Worm (Caenorhabditis elegans): ENCODE measurements around the gene atat-2.

Gene atat-2

DNA sequence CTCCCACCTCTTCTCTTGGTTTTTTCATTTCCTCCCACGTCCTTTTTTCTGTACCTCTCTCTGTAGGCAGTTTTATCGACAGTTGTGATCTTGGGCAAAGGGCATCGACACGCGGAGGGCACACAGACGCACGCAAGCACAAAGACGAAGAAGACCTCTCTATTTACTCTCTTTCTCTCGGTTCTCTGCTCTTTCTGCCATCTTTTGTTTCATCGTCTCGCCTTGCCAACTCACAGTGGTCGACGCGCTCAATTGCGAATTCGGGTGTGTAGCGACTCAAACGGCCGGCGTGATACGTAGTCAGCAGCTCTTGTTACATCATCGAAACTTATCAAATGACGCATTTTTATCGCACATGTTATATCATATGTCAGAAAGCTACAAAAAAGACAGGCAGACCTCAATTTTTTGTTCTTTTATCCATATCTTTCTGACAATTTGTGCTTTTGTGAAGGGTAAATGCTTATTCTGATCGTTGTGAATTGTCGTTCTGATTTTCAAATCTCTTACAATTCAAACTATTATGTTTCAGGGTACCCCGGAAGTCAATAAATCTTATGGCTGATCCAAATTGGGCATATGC lies 7.7 kb upstream of the atat-2 start, which contains the start of gene puf-9 (continued):
- peak; percentile 94 for TF ChIP-seq ceh-82 (tag; optimal IDR thresholded peaks at IDR 0.05)
- peak; percentile 90 for TF ChIP-seq R02D3.7 (tag; optimal IDR thresholded peaks at IDR 0.05)
- peak; percentile 97 for TF ChIP-seq skn-1 (tag; optimal IDR thresholded peaks at IDR 0.05)
- TF ChIP-seq nhr-237 (tag; optimal IDR thresholded peaks at IDR 0.05): no peak
- peak; percentile 95 for TF ChIP-seq egl-27 (tag; optimal IDR thresholded peaks at IDR 0.05)
- peak in 1 of 2 experiments; percentile 36 for TF ChIP-seq eor-1 (tag; optimal IDR thresholded peaks at IDR 0.05)
- TF ChIP-seq zag-1 (tag; optimal IDR thresholded peaks at IDR 0.05): peak; percentile 74
- peak; percentile 90 for TF ChIP-seq elt-1 (tag; optimal IDR thresholded peaks at IDR 0.05)
- peak; percentile 32 for TF ChIP-seq nhr-67 (tag; optimal IDR thresholded peaks at IDR 0.05)
- TF ChIP-seq nhr-11 (tag; optimal IDR thresholded peaks at IDR 0.05): peak; percentile 97
- peak; percentile 97 for TF ChIP-seq nhr-43 (tag; optimal IDR thresholded peaks at IDR 0.05; ENCODE audit: poor library complexity, severe bottlenecking)

DNA sequence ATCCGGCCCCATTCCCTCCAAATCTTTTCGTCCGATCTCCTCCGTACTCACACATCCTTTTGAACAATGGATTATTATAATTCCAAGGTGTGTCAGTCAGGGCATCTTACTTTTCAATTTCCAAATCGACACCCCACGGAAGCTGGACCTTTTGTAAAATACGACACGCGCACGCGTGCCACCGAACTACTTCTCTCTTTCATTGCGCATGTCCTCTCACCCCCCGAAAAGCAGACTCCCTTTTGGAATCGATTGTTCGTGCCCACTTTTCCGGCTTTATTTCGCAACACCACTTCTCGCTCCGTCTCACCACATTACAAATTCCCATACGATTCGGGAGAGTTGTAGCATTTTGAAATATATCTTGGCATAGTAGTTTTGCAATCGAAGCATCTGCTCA lies 1.6 kb upstream of the atat-2 start:
- TF ChIP-seq elt-2 (tag; optimal IDR thresholded peaks at IDR 0.05): no peak
- TF ChIP-seq lin-39 (tag; optimal IDR thresholded peaks at IDR 0.05): peak; percentile 78
- TF ChIP-seq hmg-11 (tag; optimal IDR thresholded peaks at IDR 0.05): peak; percentile 21
- no peak for TF ChIP-seq nhr-43 (tag; optimal IDR thresholded peaks at IDR 0.05; ENCODE audit: poor library complexity, severe bottlenecking)
- no peak for TF ChIP-seq ama-1 (optimal IDR thresholded peaks at IDR 0.05)
- TF ChIP-seq nhr-76 (tag; optimal IDR thresholded peaks at IDR 0.05): no peak
- TF ChIP-seq zag-1 (tag; optimal IDR thresholded peaks at IDR 0.05): no peak
- TF ChIP-seq mml-1 (tag; optimal IDR thresholded peaks at IDR 0.05): no peak
- TF ChIP-seq fkh-10 (GFP tag; optimal IDR thresholded peaks at IDR 0.05): peak; percentile 21
- TF ChIP-seq ceh-82 (tag; optimal IDR thresholded peaks at IDR 0.05): no peak
- TF ChIP-seq ztf-4 (tag; optimal IDR thresholded peaks at IDR 0.05): no peak
- TF ChIP-seq ceh-9 (tag; optimal IDR thresholded peaks at IDR 0.05): no peak
- TF ChIP-seq egl-5 (tag; optimal IDR thresholded peaks at IDR 0.05): peak; percentile 21
- peak; percentile 6 for TF ChIP-seq ceh-28 (tag; optimal IDR thresholded peaks at IDR 0.05)
- TF ChIP-seq unc-62 (GFP tag; optimal IDR thresholded peaks at IDR 0.05): no peak
- TF ChIP-seq fkh-2 (tag; optimal IDR thresholded peaks at IDR 0.05): no peak
- TF ChIP-seq mdl-1 (tag; optimal IDR thresholded peaks at IDR 0.05): no peak
- no peak for TF ChIP-seq sea-2 (GFP tag; optimal IDR thresholded peaks at IDR 0.05)
- no peak for TF ChIP-seq nhr-12 (tag; optimal IDR thresholded peaks at IDR 0.05)
- peak; percentile 48 for TF ChIP-seq nfya-1 (tag; optimal IDR thresholded peaks at IDR 0.05; ENCODE audit: insufficient read depth)
- TF ChIP-seq aly-2 (tag; optimal IDR thresholded peaks at IDR 0.05): no peak
- no peak for TF ChIP-seq tbx-2 (tag; optimal IDR thresholded peaks at IDR 0.05)
- TF ChIP-seq skn-1 (tag; optimal IDR thresholded peaks at IDR 0.05): no peak
- no peak for TF ChIP-seq pqm-1 (tag; optimal IDR thresholded peaks at IDR 0.05)
- no peak for TF ChIP-seq daf-12 (tag; optimal IDR thresholded peaks at IDR 0.05)
- TF ChIP-seq nhr-23 (tag; optimal IDR thresholded peaks at IDR 0.05): no peak
- no peak for TF ChIP-seq lsy-12 (tag; optimal IDR thresholded peaks at IDR 0.05)
- TF ChIP-seq egl-27 (tag; optimal IDR thresholded peaks at IDR 0.05): no peak
- TF ChIP-seq nhr-67 (tag; optimal IDR thresholded peaks at IDR 0.05): no peak
- TF ChIP-seq snpc-4 (tag; optimal IDR thresholded peaks at IDR 0.05): no peak
- TF ChIP-seq nhr-237 (tag; optimal IDR thresholded peaks at IDR 0.05): no peak
- no peak for TF ChIP-seq ZK546.5 (tag; optimal IDR thresholded peaks at IDR 0.05)
- no peak for TF ChIP-seq pha-4 (tag; optimal IDR thresholded peaks at IDR 0.05)
- TF ChIP-seq nhr-28 (tag; optimal IDR thresholded peaks at IDR 0.05): no peak
- no peak for TF ChIP-seq nhr-11 (tag; optimal IDR thresholded peaks at IDR 0.05)

DNA sequence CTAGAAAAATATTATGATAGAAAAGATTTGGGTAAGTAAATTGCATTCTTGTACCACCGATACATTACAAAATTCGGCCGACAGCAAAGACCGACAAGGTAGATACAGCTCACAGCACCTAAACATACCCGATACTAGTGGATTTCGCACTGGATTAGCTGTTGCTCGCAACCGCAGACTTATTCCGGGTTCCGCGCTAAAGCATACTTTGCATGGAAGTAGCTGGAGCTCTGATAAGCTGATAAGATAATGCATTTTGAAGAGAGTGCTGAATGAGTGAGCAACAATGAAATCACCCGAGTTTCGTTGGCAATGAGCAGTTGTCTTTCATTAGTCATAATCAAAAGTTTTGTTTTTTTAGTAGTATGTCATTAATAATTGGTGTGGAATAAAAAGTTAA lies 1.6 kb downstream of the atat-2 start:
- TF ChIP-seq snpc-4 (tag; optimal IDR thresholded peaks at IDR 0.05) (peak; percentile 33), nhr-23 (tag; optimal IDR thresholded peaks at IDR 0.05) (no peak)

DNA sequence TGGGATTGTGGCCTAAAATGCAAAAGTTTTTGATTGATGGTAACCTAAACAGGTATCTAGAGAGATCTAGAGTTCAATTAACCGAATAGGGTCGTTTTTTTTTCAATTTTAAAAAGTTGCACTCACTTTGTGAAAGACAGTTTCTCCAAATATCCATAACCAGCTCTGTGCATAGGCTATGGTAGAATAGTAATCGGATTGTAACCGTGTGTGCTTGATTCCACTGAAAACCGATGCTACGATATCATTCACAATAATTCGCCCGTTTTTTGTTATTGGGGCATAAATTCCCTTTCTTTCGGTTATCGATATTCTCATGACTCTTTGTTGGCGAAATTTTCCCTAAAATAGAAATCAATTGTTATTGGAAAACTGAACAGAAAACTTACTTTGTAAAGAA lies 3.2 kb downstream of the atat-2 start:
- TF ChIP-seq egl-5 (tag; optimal IDR thresholded peaks at IDR 0.05): no peak
- TF ChIP-seq nhr-23 (tag; optimal IDR thresholded peaks at IDR 0.05): peak; percentile 23
- no peak for TF ChIP-seq mml-1 (tag; optimal IDR thresholded peaks at IDR 0.05)
- no peak for TF ChIP-seq ztf-11 (tag; optimal IDR thresholded peaks at IDR 0.05)
